Worm (Caenorhabditis elegans): ENCODE results near the gene mff-1.

Gene mff-1

DNA sequence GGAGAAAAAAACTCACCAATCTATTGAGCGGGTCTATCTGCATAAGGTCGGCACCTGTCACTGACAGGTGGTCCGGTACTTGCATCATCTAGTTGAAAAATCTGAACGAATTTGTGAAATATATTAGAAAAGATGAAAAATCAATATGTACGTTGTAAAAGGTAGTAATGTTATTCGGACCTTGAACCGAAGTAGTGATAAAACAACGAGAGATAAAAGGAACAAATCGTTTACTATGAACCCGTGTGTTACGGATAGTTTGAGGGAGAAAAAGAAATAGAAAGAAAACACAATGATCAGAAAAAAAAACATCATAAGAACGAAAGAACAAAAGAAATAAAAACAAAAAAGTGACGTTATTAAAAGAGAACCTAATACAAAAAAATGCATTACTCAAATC is at the start of gene mff-1:
mff-1 (minus strand) TSS at position 101 of the 400 bp plus-strand sequence.
- no peak for TF ChIP-seq nhr-76 (tag; optimal IDR thresholded peaks at IDR 0.05)
- no peak for TF ChIP-seq ceh-16 (tag; optimal IDR thresholded peaks at IDR 0.05)
- no peak for TF ChIP-seq egl-27 (tag; optimal IDR thresholded peaks at IDR 0.05)
- TF ChIP-seq lin-15B (tag; optimal IDR thresholded peaks at IDR 0.05): no peak
- no peak for TF ChIP-seq pqm-1 (tag; optimal IDR thresholded peaks at IDR 0.05)
- TF ChIP-seq elt-3 (tag; optimal IDR thresholded peaks at IDR 0.05): no peak
- TF ChIP-seq R02D3.7 (tag; optimal IDR thresholded peaks at IDR 0.05): no peak
- TF ChIP-seq unc-62 (GFP tag; optimal IDR thresholded peaks at IDR 0.05): no peak
- no peak for TF ChIP-seq lsy-12 (tag; optimal IDR thresholded peaks at IDR 0.05)
- TF ChIP-seq zag-1 (tag; optimal IDR thresholded peaks at IDR 0.05): no peak
- TF ChIP-seq ama-1 (optimal IDR thresholded peaks at IDR 0.05): no peak
- TF ChIP-seq ceh-9 (tag; optimal IDR thresholded peaks at IDR 0.05): no peak
- TF ChIP-seq eor-1 (tag; optimal IDR thresholded peaks at IDR 0.05): no peak
- no peak for TF ChIP-seq nhr-12 (tag; optimal IDR thresholded peaks at IDR 0.05)
- no peak for TF ChIP-seq hmg-11 (tag; optimal IDR thresholded peaks at IDR 0.05)
- no peak for TF ChIP-seq lin-39 (tag; optimal IDR thresholded peaks at IDR 0.05)
- no peak for TF ChIP-seq aly-2 (tag; optimal IDR thresholded peaks at IDR 0.05)
- TF ChIP-seq nhr-43 (tag; optimal IDR thresholded peaks at IDR 0.05; ENCODE audit: poor library complexity, severe bottlenecking): no peak
- TF ChIP-seq sea-2 (GFP tag; optimal IDR thresholded peaks at IDR 0.05): no peak
- no peak for TF ChIP-seq ztf-11 (tag; optimal IDR thresholded peaks at IDR 0.05)

- TF ChIP-seq nhr-67 (tag; optimal IDR thresholded peaks at IDR 0.05) (no peak), ceh-28 (tag; optimal IDR thresholded peaks at IDR 0.05) (no peak), nhr-11 (tag; optimal IDR thresholded peaks at IDR 0.05) (no peak), pha-4 (tag; optimal IDR thresholded peaks at IDR 0.05) (no peak), ceh-16 (tag; optimal IDR thresholded peaks at IDR 0.05) (no peak), nhr-43 (tag; optimal IDR thresholded peaks at IDR 0.05; ENCODE audit: poor library complexity, severe bottlenecking) (no peak), lsy-12 (tag; optimal IDR thresholded peaks at IDR 0.05) (no peak), ztf-11 (tag; optimal IDR thresholded peaks at IDR 0.05) (no peak), tbx-2 (tag; optimal IDR thresholded peaks at IDR 0.05) (no peak)
Measured at ce11 chrX:13034333-13034732, 47.3 kb upstream of the mff-1 start.

DNA sequence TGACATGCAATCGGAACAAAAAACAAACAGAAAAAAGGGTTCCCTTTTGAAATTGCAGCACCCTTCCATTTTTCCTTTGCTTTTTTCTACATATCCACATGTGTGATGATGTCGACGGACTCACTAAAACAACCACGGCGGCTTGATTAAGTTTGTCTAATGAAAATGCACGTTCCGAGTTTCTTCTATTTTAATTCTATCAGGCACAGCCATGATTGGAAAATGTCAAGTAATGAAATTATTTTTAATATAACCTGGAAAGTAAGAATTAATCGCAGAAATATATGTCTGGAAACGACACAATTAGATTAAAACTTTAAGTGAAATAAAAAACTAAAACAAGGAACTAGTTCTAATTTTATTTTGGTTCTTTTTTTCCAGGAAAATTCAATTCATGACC is 46.8 kb upstream of the mff-1 start:
- TF ChIP-seq egl-5 (tag; optimal IDR thresholded peaks at IDR 0.05) (no peak), nfya-1 (tag; optimal IDR thresholded peaks at IDR 0.05; ENCODE audit: insufficient read depth) (no peak), pha-4 (tag; optimal IDR thresholded peaks at IDR 0.05) (no peak), ceh-82 (tag; optimal IDR thresholded peaks at IDR 0.05) (no peak), elt-1 (tag; optimal IDR thresholded peaks at IDR 0.05) (no peak)

- TF ChIP-seq nhr-76 (tag; optimal IDR thresholded peaks at IDR 0.05) (no peak), nhr-43 (tag; optimal IDR thresholded peaks at IDR 0.05; ENCODE audit: poor library complexity, severe bottlenecking) (no peak), eor-1 (tag; optimal IDR thresholded peaks at IDR 0.05) (no peak), egl-5 (tag; optimal IDR thresholded peaks at IDR 0.05) (no peak), R02D3.7 (tag; optimal IDR thresholded peaks at IDR 0.05) (no peak), unc-62 (GFP tag; optimal IDR thresholded peaks at IDR 0.05) (no peak), ama-1 (optimal IDR thresholded peaks at IDR 0.05) (no peak), pqm-1 (tag; optimal IDR thresholded peaks at IDR 0.05) (no peak), elt-1 (tag; optimal IDR thresholded peaks at IDR 0.05) (no peak), nhr-23 (tag; optimal IDR thresholded peaks at IDR 0.05) (no peak), nhr-67 (tag; optimal IDR thresholded peaks at IDR 0.05) (no peak)
Measured at ce11 chrX:13032610-13033009, 45.6 kb upstream of the mff-1 start, which contains the start of gene npr-10. Gene npr-10, minus strand, starts transcription at chrX:13032710.

ce11 chrX:13021446-13021845 is 34.4 kb upstream of the mff-1 start:
- no peak for TF ChIP-seq lin-15B (tag; optimal IDR thresholded peaks at IDR 0.05)
- no peak for TF ChIP-seq nhr-28 (tag; optimal IDR thresholded peaks at IDR 0.05)
- TF ChIP-seq ceh-16 (tag; optimal IDR thresholded peaks at IDR 0.05): no peak
- TF ChIP-seq ZK546.5 (tag; optimal IDR thresholded peaks at IDR 0.05): no peak
- no peak for TF ChIP-seq fkh-2 (tag; optimal IDR thresholded peaks at IDR 0.05)
- TF ChIP-seq mdl-1 (tag; optimal IDR thresholded peaks at IDR 0.05): no peak
- no peak for TF ChIP-seq nhr-12 (tag; optimal IDR thresholded peaks at IDR 0.05)
- no peak for TF ChIP-seq aly-2 (tag; optimal IDR thresholded peaks at IDR 0.05)
- no peak for TF ChIP-seq nhr-77 (tag; optimal IDR thresholded peaks at IDR 0.05)

All from whole organism, L3 larva.